Worm (Caenorhabditis elegans): ENCODE results near the gene M117.1.

The M117.1 gene

ce11 chrIV:11809708-11810114 lies 4.3 kb upstream of the M117.1 start (continued):
- TF ChIP-seq nhr-12 (tag; optimal IDR thresholded peaks at IDR 0.05) (no peak), dsc-1 (tag; optimal IDR thresholded peaks at IDR 0.05) (peak; percentile 66), swsn-7 (tag; optimal IDR thresholded peaks at IDR 0.05) (peak; percentile 82), lin-15B (tag; optimal IDR thresholded peaks at IDR 0.05) (no peak), nhr-76 (tag; optimal IDR thresholded peaks at IDR 0.05) (no peak), fkh-10 (GFP tag; optimal IDR thresholded peaks at IDR 0.05) (peak; percentile 72), mab-9 (GFP tag; IDR thresholded peaks at IDR 0.05) (no peak; the same call in 1 of the 2 replicates), ets-5 (GFP tag; IDR thresholded peaks at IDR 0.05) (no peak), isw-1 (GFP tag; IDR thresholded peaks at IDR 0.05) (peak; percentile 58), unc-98 (GFP tag; IDR thresholded peaks at IDR 0.05) (no peak), ceh-88 (GFP tag; IDR thresholded peaks at IDR 0.05) (no peak), ama-1 (optimal IDR thresholded peaks at IDR 0.05) (no peak), alr-1 (tag; optimal IDR thresholded peaks at IDR 0.05; ENCODE audit: borderline replicate concordance) (no peak), nhr-20 (tag; optimal IDR thresholded peaks at IDR 0.05) (peak; percentile 73), elt-2 (tag; optimal IDR thresholded peaks at IDR 0.05) (no peak), xbp-1 (tag; optimal IDR thresholded peaks at IDR 0.05) (peak; percentile 55), tlp-1 (tag; optimal IDR thresholded peaks at IDR 0.05) (no peak), lir-3 (tag; optimal IDR thresholded peaks at IDR 0.05; ENCODE audit: poor library complexity) (peak; percentile 50), ceh-8 (GFP tag; optimal IDR thresholded peaks at IDR 0.05) (peak; percentile 20), nhr-90 (tag; optimal IDR thresholded peaks at IDR 0.05; ENCODE audit: poor library complexity) (no peak), aly-2 (tag; optimal IDR thresholded peaks at IDR 0.05) (peak; percentile 62), nhr-71 (tag; optimal IDR thresholded peaks at IDR 0.05) (peak; percentile 91), sox-4 (tag; optimal IDR thresholded peaks at IDR 0.05) (peak; percentile 30), efl-3 (GFP tag; optimal IDR thresholded peaks at IDR 0.05) (no peak), aha-1 (tag; optimal IDR thresholded peaks at IDR 0.05) (no peak), ztf-11 (tag; optimal IDR thresholded peaks at IDR 0.05) (no peak), C34B4.2 (tag; optimal IDR thresholded peaks at IDR 0.05) (no peak), lin-35 (GFP tag; optimal IDR thresholded peaks at IDR 0.05) (peak; percentile 58 to 69), rnt-1 (tag; optimal IDR thresholded peaks at IDR 0.05) (peak; percentile 39), ceh-90 (tag; optimal IDR thresholded peaks at IDR 0.05) (no peak), fkh-4 (tag; optimal IDR thresholded peaks at IDR 0.05; ENCODE audit: borderline replicate concordance) (no peak), blmp-1 (tag; optimal IDR thresholded peaks at IDR 0.05) (peak; percentile 92), hlh-4 (tag; optimal IDR thresholded peaks at IDR 0.05) (no peak), unc-130 (tag; optimal IDR thresholded peaks at IDR 0.05) (peak; percentile 67), skn-1 (tag; optimal IDR thresholded peaks at IDR 0.05) (peak; percentile 28), sptf-1 (tag; optimal IDR thresholded peaks at IDR 0.05) (no peak), nhr-19 (GFP tag; conservative IDR thresholded peaks at IDR 0.05) (peak; percentile 65), unc-30 (tag; optimal IDR thresholded peaks at IDR 0.05) (no peak), sup-37 (GFP tag; optimal IDR thresholded peaks at IDR 0.05) (no peak), lin-13 (GFP tag; optimal IDR thresholded peaks at IDR 0.05) (no peak), efl-1 (optimal IDR thresholded peaks at IDR 0.05) (peak; percentile 65 to 78), efl-1 (GFP tag; optimal IDR thresholded peaks at IDR 0.05 in 1 of 2) (peak in 1 of 2 experiments; percentile 31), snu-23 (GFP tag; optimal IDR thresholded peaks at IDR 0.05) (peak; percentile 87), C04F5.9 (tag; optimal IDR thresholded peaks at IDR 0.05) (no peak), jun-1 (tag; optimal IDR thresholded peaks at IDR 0.05) (peak; percentile 42), ces-1 (GFP tag; optimal IDR thresholded peaks at IDR 0.05) (no peak), hpl-2 (GFP tag; optimal IDR thresholded peaks at IDR 0.05) (no peak), unc-86 (tag; optimal IDR thresholded peaks at IDR 0.05) (peak; percentile 84), ztf-4 (tag; optimal IDR thresholded peaks at IDR 0.05) (peak; percentile 53), egl-13 (tag; optimal IDR thresholded peaks at IDR 0.05) (peak; percentile 46), ceh-63 (GFP tag; optimal IDR thresholded peaks at IDR 0.05) (no peak), Y116A8C.19 (tag; optimal IDR thresholded peaks at IDR 0.05; ENCODE audit: borderline replicate concordance) (no peak), ceh-82 (tag; optimal IDR thresholded peaks at IDR 0.05) (peak; percentile 4 to 62 (median 56)), tbx-2 (tag; optimal IDR thresholded peaks at IDR 0.05) (peak; percentile 75)

Measured in whole organism, L1 larva.